Fruit fly (Drosophila melanogaster) whole organism, wandering third instar larva: Measurements from ENCODE around the gene Dscam4.

ENCODE experiments used
- Abd-B ChIP-seq: fragments of >200 bp; optimal IDR thresholded peaks from 2 replicates; lab custom pipeline; 2017; ENCODE audit warnings: missing biosample characterization, missing genetic modification characterization
- CG32264 ChIP-seq: fragments of 200-800 bp; sonication (Bioruptor generic); optimal IDR thresholded peaks from 2 replicates; lab custom pipeline; 2016; ENCODE audit warnings: missing biosample characterization, missing genetic modification characterization
- CrebA ChIP-seq: fragments of 200-800 bp; sonication (Bioruptor generic); optimal IDR thresholded peaks from 2 replicates; lab custom pipeline; 2016; ENCODE audit warnings: missing biosample characterization, mild to moderate bottlenecking, missing genetic modification characterization, borderline replicate concordance
- Dif ChIP-seq: fragments of 200-275, 200-300 bp; sonication (Bioruptor generic); optimal IDR thresholded peaks from 2 replicates; lab custom pipeline; 2018; ENCODE audit warnings: missing biosample characterization, missing genetic modification characterization; ENCODE audit not compliant: partially characterized antibody
- HLH106 ChIP-seq: fragments of 200-800 bp; optimal IDR thresholded peaks from 3 replicates; lab custom pipeline; 2019; ENCODE audit warnings: missing biosample characterization, mild to moderate bottlenecking, missing genetic modification characterization, moderate library complexity
- Hnf4 ChIP-seq: fragments of 200-800 bp; sonication (Bioruptor generic); optimal IDR thresholded peaks from 2 replicates; lab custom pipeline; 2016; ENCODE audit warnings: missing biosample characterization, mild to moderate bottlenecking, missing genetic modification characterization
- Hr78 ChIP-seq: fragments of >200 bp; optimal IDR thresholded peaks from 2 replicates; lab custom pipeline; 2017; ENCODE audit warnings: missing biosample characterization, missing genetic modification characterization
- Hr83 ChIP-seq: fragments of 200-300 bp; sonication (Bioruptor generic); optimal IDR thresholded peaks from 2 replicates; lab custom pipeline; 2016; ENCODE audit warnings: missing biosample characterization, mild to moderate bottlenecking, missing genetic modification characterization, moderate library complexity; ENCODE audit not compliant: poor library complexity, severe bottlenecking
- Jra ChIP-seq: sonication (Bioruptor generic); optimal IDR thresholded peaks from 2 replicates; lab custom pipeline; 2016; ENCODE audit warnings: missing biosample characterization, missing genetic modification characterization
- Mio ChIP-seq: sonication (Bioruptor generic); optimal IDR thresholded peaks from 2 replicates; lab custom pipeline; 2016; ENCODE audit warnings: missing biosample characterization, missing genetic modification characterization
- Myc ChIP-seq: fragments of >200 bp; optimal IDR thresholded peaks from 2 replicates; lab custom pipeline; 2017
- N ChIP-seq: fragments of >200 bp; optimal IDR thresholded peaks from 2 replicates; lab custom pipeline; 2018; ENCODE audit warnings: missing biosample characterization, missing external identifiers, missing genetic modification characterization
- OdsH ChIP-seq: fragments of 200-800 bp; sonication (Bioruptor generic); optimal IDR thresholded peaks from 2 replicates; lab custom pipeline; 2016; ENCODE audit warnings: missing biosample characterization, mild to moderate bottlenecking, missing genetic modification characterization
- Rel ChIP-seq, 2 experiments: fragments of 200-800 bp; sonication (Bioruptor generic) in 1 of 2; optimal IDR thresholded peaks; 2 replicates in 1 of 2; 3 replicates in 1 of 2; lab custom pipeline; 2016 to 2019; ENCODE audit warnings: mild to moderate bottlenecking in 2 of 2, missing biosample characterization in 2 of 2, missing genetic modification characterization in 2 of 2, moderate library complexity in 1 of 2
- Sp1 ChIP-seq: fragments of 200-800 bp; sonication (Bioruptor generic); optimal IDR thresholded peaks from 3 replicates; lab custom pipeline; 2019; ENCODE audit warnings: missing biosample characterization, mild to moderate bottlenecking, missing genetic modification characterization, moderate library complexity
- Vsx2 ChIP-seq: fragments of 200-300, 225-300 bp; sonication (Bioruptor generic); optimal IDR thresholded peaks from 2 replicates; lab custom pipeline; 2018; ENCODE audit warnings: missing biosample characterization, missing genetic modification characterization; ENCODE audit not compliant: partially characterized antibody
- br ChIP-seq: fragments of 200-800 bp; sonication (Bioruptor generic); optimal IDR thresholded peaks from 2 replicates; lab custom pipeline; 2016; ENCODE audit warnings: missing biosample characterization, missing genetic modification characterization
- brk ChIP-seq: fragments of 200-800 bp; sonication (Bioruptor generic); optimal IDR thresholded peaks from 2 replicates; lab custom pipeline; 2016; ENCODE audit warnings: missing biosample characterization, mild to moderate bottlenecking, missing genetic modification characterization
- dl ChIP-seq, 2 experiments: fragments of 175-275, 200-275 bp in 1 of 2; fragments of 200-275 bp in 1 of 2; sonication (Bioruptor generic); optimal IDR thresholded peaks; lab custom pipeline; 2018; ENCODE audit warnings: mild to moderate bottlenecking in 2 of 2, missing biosample characterization in 2 of 2, missing genetic modification characterization in 2 of 2, moderate library complexity in 2 of 2; ENCODE audit not compliant: partially characterized antibody in 2 of 2, insufficient read depth in 1 of 2
- dmrt93B ChIP-seq: fragments of 200-800 bp; sonication (Bioruptor generic); optimal IDR thresholded peaks from 2 replicates; lab custom pipeline; 2018; ENCODE audit warnings: missing biosample characterization, mild to moderate bottlenecking, missing genetic modification characterization
- ey ChIP-seq: fragments of 200-800 bp; sonication (Bioruptor generic); optimal IDR thresholded peaks from 2 replicates; lab custom pipeline; 2016; ENCODE audit warnings: missing biosample characterization, missing genetic modification characterization
- foxo ChIP-seq, 2 experiments: fragments of 200-800 bp; sonication (Bioruptor generic); optimal IDR thresholded peaks; 2 replicates in 1 of 2; 3 replicates in 1 of 2; lab custom pipeline; 2016 to 2017; ENCODE audit warnings: missing biosample characterization in 2 of 2, missing genetic modification characterization in 2 of 2
- h ChIP-seq: fragments of 200-800 bp; sonication (Bioruptor generic); optimal IDR thresholded peaks from 3 replicates; lab custom pipeline; 2016; ENCODE audit warnings: missing biosample characterization, mild to moderate bottlenecking, missing genetic modification characterization
- jim ChIP-seq: fragments of 175-275, 200-325 bp; sonication (Bioruptor generic); optimal IDR thresholded peaks from 2 replicates; lab custom pipeline; 2016; ENCODE audit warnings: missing biosample characterization, mild to moderate bottlenecking, missing genetic modification characterization
- lola ChIP-seq: fragments of >200 bp; optimal IDR thresholded peaks from 2 replicates; lab custom pipeline; 2017; ENCODE audit warnings: missing biosample characterization, missing genetic modification characterization
- pan ChIP-seq: fragments of >200 bp; optimal IDR thresholded peaks from 2 replicates; lab custom pipeline; 2017
- rgr ChIP-seq: fragments of 200-800 bp; sonication (Bioruptor generic); optimal IDR thresholded peaks from 3 replicates; lab custom pipeline; 2016; ENCODE audit warnings: missing biosample characterization, mild to moderate bottlenecking, missing genetic modification characterization
- sage ChIP-seq: fragments of 200-800 bp; sonication (Bioruptor generic); optimal IDR thresholded peaks from 2 replicates; lab custom pipeline; 2016; ENCODE audit warnings: missing biosample characterization, mild to moderate bottlenecking, missing genetic modification characterization
- sv ChIP-seq: fragments of 200-800 bp; sonication (Bioruptor generic); optimal IDR thresholded peaks from 3 replicates; lab custom pipeline; 2016; ENCODE audit warnings: missing biosample characterization, missing genetic modification characterization
- tai ChIP-seq: sonication (Bioruptor generic); optimal IDR thresholded peaks from 2 replicates; lab custom pipeline; 2016; ENCODE audit warnings: missing biosample characterization, missing genetic modification characterization

Dscam4 gene

dm6 chr3L:8320105-8320813, 81.8 kb downstream of the Dscam4 start, which contains the start of gene CG13670:
TSS of gene CG13670 (plus strand) at chr3L:8320763.
- peak; percentile 37 for TF ChIP-seq h (GFP tag; lab: Kevin White, UChicago)
- TF ChIP-seq HLH106 (tag; lab: Kevin White, UChicago), result peak; percentile 28
- no peak for TF ChIP-seq Sp1
- peak; percentile 8 for TF ChIP-seq dmrt93B (GFP tag; lab: Kevin White, UChicago)
- no peak for TF ChIP-seq OdsH (GFP tag; lab: Kevin White, UChicago)
- no peak for TF ChIP-seq CG32264
- TF ChIP-seq, all 38 proteins: peak for 3

dm6 chr3L:8323817-8324216, 85.4 kb downstream of the Dscam4 start:
- TF ChIP-seq Hr83 (GFP tag; lab: Kevin White, UChicago) (no peak), dmrt93B (GFP tag; lab: Kevin White, UChicago) (no peak), Mio (GFP tag; lab: Kevin White, UChicago) (no peak), N (GFP tag; lab: Kevin White, UChicago) (no peak), Myc (lab: Kevin White, UChicago) (no peak), HLH106 (tag; lab: Kevin White, UChicago) (no peak), pan (lab: Kevin White, UChicago) (no peak), brk (no peak), br (no peak)

dm6 chr3L:8325559-8325958, 87.1 kb downstream of the Dscam4 start, which contains the start of gene CG34461:
TSS of gene CG34461 (plus strand) at chr3L:8325859.
- no peak for TF ChIP-seq Hr78 (GFP tag; lab: Kevin White, UChicago)
- no peak for TF ChIP-seq dl (GFP tag; optimal IDR thresholded peaks at IDR 0.05; lab: Kevin White, UChicago; ENCODE audit: insufficient read depth in 1 of 2, partially characterized antibody in 2 of 2)
- TF ChIP-seq HLH106 (tag; lab: Kevin White, UChicago), result no peak

- TF ChIP-seq Hnf4 (GFP tag; lab: Kevin White, UChicago) (no peak), Hr83 (GFP tag; lab: Kevin White, UChicago) (no peak), Vsx2 (no peak), sv (GFP tag; lab: Kevin White, UChicago) (no peak), Rel (GFP tag; optimal IDR thresholded peaks at IDR 0.05; lab: Kevin White, UChicago) (no peak), Rel (tag; optimal IDR thresholded peaks at IDR 0.05; lab: Kevin White, UChicago) (no peak), ey (no peak), Mio (GFP tag; lab: Kevin White, UChicago) (no peak), dl (GFP tag; optimal IDR thresholded peaks at IDR 0.05; lab: Kevin White, UChicago; ENCODE audit: insufficient read depth in 1 of 2, partially characterized antibody in 2 of 2) (no peak), Sp1 (no peak), HLH106 (tag; lab: Kevin White, UChicago) (no peak), lola (GFP tag; lab: Kevin White, UChicago) (no peak), sage (no peak), foxo (GFP tag; optimal IDR thresholded peaks at IDR 0.05; lab: Kevin White, UChicago) (no peak), Abd-B (GFP tag; lab: Kevin White, UChicago) (no peak), Jra (GFP tag; lab: Kevin White, UChicago) (no peak), rgr (GFP tag; lab: Kevin White, UChicago) (no peak), CrebA (GFP tag; lab: Kevin White, UChicago) (no peak)
These were observed 89.8 kb downstream of the Dscam4 start, which contains the start of gene CG34462 for dm6 chr3L:8328283-8328682. TSS of gene CG34462 (plus strand) at chr3L:8328583.

- no peak for TF ChIP-seq tai (GFP tag; lab: Kevin White, UChicago)
- peak; percentile 96 for TF ChIP-seq Myc (lab: Kevin White, UChicago)
- no peak for TF ChIP-seq Hnf4 (GFP tag; lab: Kevin White, UChicago)
- TF ChIP-seq Vsx2, result peak; percentile 79
- no peak for TF ChIP-seq Hr83 (GFP tag; lab: Kevin White, UChicago)
- TF ChIP-seq brk, result no peak
- TF ChIP-seq Dif (GFP tag; lab: Kevin White, UChicago), result peak; percentile 54
- no peak for TF ChIP-seq jim (GFP tag; lab: Kevin White, UChicago)
- TF ChIP-seq dl (GFP tag; optimal IDR thresholded peaks at IDR 0.05; lab: Kevin White, UChicago; ENCODE audit: insufficient read depth in 1 of 2, partially characterized antibody in 2 of 2), result no peak
- TF ChIP-seq N (GFP tag; lab: Kevin White, UChicago), result peak; percentile 89
These were observed 90.6 kb downstream of the Dscam4 start for dm6 chr3L:8329005-8329404.
